Fruit fly (Drosophila melanogaster): ENCODE measurements around the gene Rca1.

The Rca1 gene

DNA sequence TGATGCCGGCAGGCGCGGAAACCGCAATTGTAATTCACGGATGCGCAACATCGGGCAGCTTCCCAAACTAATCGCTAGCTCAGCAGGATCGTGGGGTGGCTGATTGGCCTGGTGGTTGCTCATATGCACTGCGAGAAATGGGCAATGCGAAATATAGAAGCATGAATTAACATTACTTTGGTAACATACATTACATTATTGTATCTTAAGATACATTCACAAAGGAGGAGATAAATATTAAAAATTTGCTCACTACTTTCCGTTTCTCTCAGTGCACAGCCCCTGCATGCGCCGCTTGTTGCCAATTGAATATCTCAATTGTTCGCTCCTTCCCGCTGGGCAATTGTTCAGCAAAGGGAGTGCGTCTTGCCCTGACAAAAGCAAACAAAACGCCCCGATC is 10.8 kb upstream of the Rca1 start (continued):
- no peak for TF ChIP-seq CG32532 (GFP tag; IDR thresholded peaks at IDR 0.05)

DNA sequence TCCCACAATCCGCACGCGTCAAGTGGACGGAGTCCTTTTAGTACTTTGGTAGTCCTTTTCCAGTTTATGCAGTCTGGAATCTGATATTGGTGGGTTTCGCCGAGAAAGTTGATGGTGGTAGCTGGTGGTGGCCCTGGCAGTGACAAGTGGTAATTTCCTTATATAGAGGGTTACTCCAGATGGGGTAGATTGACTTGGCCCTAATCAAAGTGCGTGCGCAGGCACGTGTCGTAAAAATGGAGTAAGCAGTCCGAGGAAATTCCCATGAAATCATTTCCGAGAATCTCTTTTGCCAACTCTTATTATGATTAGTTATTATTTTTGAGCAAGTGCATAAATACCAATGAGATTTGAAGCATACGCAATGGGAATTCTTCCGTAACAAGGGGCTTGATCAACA is 8.7 kb upstream of the Rca1 start:
- TF ChIP-seq Optix (GFP tag; IDR thresholded peaks at IDR 0.05) (no peak), shn (GFP tag; optimal IDR thresholded peaks at IDR 0.05) (no peak), CG33557 (GFP tag; optimal IDR thresholded peaks at IDR 0.05) (no peak), Hsf (GFP tag; optimal IDR thresholded peaks at IDR 0.05) (no peak), Eip74EF (GFP tag; optimal IDR thresholded peaks at IDR 0.05) (no peak), Hey (tag; optimal IDR thresholded peaks at IDR 0.05) (peak; percentile 88), pros (GFP tag; optimal IDR thresholded peaks at IDR 0.05) (peak; percentile 33), Taf1 (GFP tag; IDR thresholded peaks at IDR 0.05) (no peak), Nf-YB (GFP tag; optimal IDR thresholded peaks at IDR 0.05) (peak; percentile 2), ara (GFP tag; IDR thresholded peaks at IDR 0.05) (0 out of 2 replicates have a peak, but pooled peaks have one; percentile 11), CG10979 (tag; optimal IDR thresholded peaks at IDR 0.05) (no peak), D19B (GFP tag; optimal IDR thresholded peaks at IDR 0.05) (no peak), tll (GFP tag; optimal IDR thresholded peaks at IDR 0.05) (peak in 1 of 2 experiments; percentile 6), sob (GFP tag; IDR thresholded peaks at IDR 0.05) (no peak), ham (GFP tag; IDR thresholded peaks at IDR 0.05) (no peak), ewg (GFP tag; optimal IDR thresholded peaks at IDR 0.05) (peak; percentile 5), D (optimal IDR thresholded peaks at IDR 0.05) (no peak), D (GFP tag; optimal IDR thresholded peaks at IDR 0.05) (no peak), Nf-YC (tag; optimal IDR thresholded peaks at IDR 0.05) (peak; percentile 44), nerfin-1 (tag; optimal IDR thresholded peaks at IDR 0.05) (peak; percentile 62), HLH4C (GFP tag; IDR thresholded peaks at IDR 0.05; ENCODE audit: partially characterized antibody) (no peak), tio (GFP tag; optimal IDR thresholded peaks at IDR 0.05) (no peak), ase (GFP tag; IDR thresholded peaks at IDR 0.05) (no peak), Antp (GFP tag; optimal IDR thresholded peaks at IDR 0.05) (no peak), knrl (GFP tag; IDR thresholded peaks at IDR 0.05; ENCODE audit: partially characterized antibody) (no peak), CG6689 (GFP tag; IDR thresholded peaks at IDR 0.05) (no peak), Myb (GFP tag; optimal IDR thresholded peaks at IDR 0.05) (no peak), gro (GFP tag; optimal IDR thresholded peaks at IDR 0.05) (no peak), Bgb (GFP tag; IDR thresholded peaks at IDR 0.05; ENCODE audit: partially characterized antibody) (no peak), dmrt99B (tag; optimal IDR thresholded peaks at IDR 0.05) (no peak), CG12155 (GFP tag; optimal IDR thresholded peaks at IDR 0.05) (no peak), sens-2 (GFP tag; IDR thresholded peaks at IDR 0.05) (0 out of 2 replicates have a peak, but pooled peaks have one; percentile 17)

DNA sequence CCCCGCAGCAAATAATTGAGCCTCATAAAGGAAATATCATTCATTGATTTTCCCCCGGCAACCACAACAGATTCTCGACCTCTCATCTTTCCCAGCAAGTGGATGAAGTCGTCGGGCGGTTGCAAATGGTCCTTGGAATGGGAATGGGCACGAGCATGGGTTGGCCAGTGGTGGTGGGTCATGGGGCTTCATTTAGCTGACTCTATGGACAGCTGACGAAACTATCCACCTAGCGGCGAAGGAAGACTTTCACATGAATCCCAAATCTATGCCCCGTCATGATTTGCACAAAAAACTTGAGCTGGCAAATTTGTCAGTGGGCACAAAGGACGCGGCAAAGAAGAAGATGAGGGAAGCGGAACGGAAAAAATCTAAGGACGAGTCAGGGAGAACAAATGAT is 1.2 kb upstream of the Rca1 start:
- peak; percentile 71 for TF ChIP-seq onecut (GFP tag; IDR thresholded peaks at IDR 0.05)
- TF ChIP-seq CG2678 (tag; optimal IDR thresholded peaks at IDR 0.05): no peak
- no peak for TF ChIP-seq Jarid2 (GFP tag; optimal IDR thresholded peaks at IDR 0.05)
- no peak for TF ChIP-seq Deaf1 (tag; optimal IDR thresholded peaks at IDR 0.05)
- TF ChIP-seq pros (GFP tag; optimal IDR thresholded peaks at IDR 0.05): peak; percentile 72
- TF ChIP-seq CTCF (GFP tag; optimal IDR thresholded peaks at IDR 0.05): peak; percentile 68
- TF ChIP-seq Atf-2 (GFP tag; optimal IDR thresholded peaks at IDR 0.05): no peak
- TF ChIP-seq prd (optimal IDR thresholded peaks at IDR 0.05): no peak
- no peak for TF ChIP-seq prd (GFP tag; IDR thresholded peaks at IDR 0.05)
- no peak for TF ChIP-seq CG1832 (GFP tag; optimal IDR thresholded peaks at IDR 0.05)
- TF ChIP-seq tna (GFP tag; IDR thresholded peaks at IDR 0.05; ENCODE audit: partially characterized antibody): no peak
- no peak for TF ChIP-seq ttk (GFP tag; IDR thresholded peaks at IDR 0.05)
- no peak for TF ChIP-seq Sox100B (GFP tag; optimal IDR thresholded peaks at IDR 0.05)
- 0 out of 2 replicates have a peak, but pooled peaks have one; percentile 11 for TF ChIP-seq Dref (GFP tag; IDR thresholded peaks at IDR 0.05)
- TF ChIP-seq CG2199 (GFP tag; IDR thresholded peaks at IDR 0.05): no peak
- TF ChIP-seq CG10543 (GFP tag; optimal IDR thresholded peaks at IDR 0.05): no peak

Data from whole organism, embryonic.